Worm (Caenorhabditis elegans) whole organism, mixed stage, embryonic: ENCODE measurements around the gene col-78.

ENCODE experiments used
- cnd-1 ChIP-seq: fragments of 200-800 bp; sonication (Bioruptor generic); optimal IDR thresholded peaks from 2 replicates; lab custom pipeline; 2018; ENCODE audit warnings: mild to moderate bottlenecking, missing genetic modification characterization, missing compliant biosample characterization
- mep-1 ChIP-seq: fragments of 150-350 bp; optimal IDR thresholded peaks from 2 replicates; lab custom pipeline; 2017; ENCODE audit warnings: missing biosample characterization, missing genetic modification reagents, missing genetic modification characterization, inconsistent platforms

DNA sequence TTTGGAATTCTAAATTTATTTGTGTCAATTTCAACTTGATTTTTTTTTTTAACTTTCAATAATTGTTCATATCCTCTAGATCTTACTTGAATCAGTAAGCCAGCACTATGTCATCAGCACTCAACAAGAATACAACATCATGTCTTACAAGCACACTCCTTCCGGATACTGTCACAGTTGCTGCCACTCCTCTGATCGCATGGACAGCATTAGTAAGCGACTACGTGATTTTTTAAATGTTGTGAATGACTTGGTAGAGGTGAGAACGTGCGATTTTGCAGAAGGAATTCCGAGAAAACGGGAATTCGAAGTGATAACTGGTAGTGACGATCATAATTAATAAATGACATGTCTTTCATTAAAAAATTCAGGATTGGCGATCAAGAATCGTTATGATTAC is 5.7 kb downstream of the col-78 start, which contains the start of gene oac-54:
- TF ChIP-seq mep-1 (no peak), cnd-1 (tag; lab: Kevin White, UChicago) (no peak)
